Worm (Caenorhabditis elegans): ENCODE measurements around the gene gtl-2.

The gtl-2 gene

DNA sequence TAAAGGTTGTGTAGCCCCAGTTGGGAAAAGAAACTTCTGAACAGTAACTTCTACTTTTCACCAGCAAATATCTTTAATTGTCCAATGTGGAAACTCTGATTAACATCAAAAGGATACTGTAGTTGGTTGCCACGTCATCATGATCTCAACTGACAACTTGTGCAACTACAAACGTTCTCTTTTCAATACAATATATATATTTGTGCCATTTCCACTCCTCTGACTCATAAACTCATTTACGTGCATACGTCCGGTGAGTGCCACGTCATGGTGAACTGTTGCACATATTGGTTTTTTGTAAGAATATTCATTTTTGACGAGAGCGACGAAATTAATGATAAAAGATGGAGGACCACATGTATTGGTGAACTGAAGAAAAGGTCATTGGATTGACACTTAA lies 34.5 kb downstream of the gtl-2 start:
- TF ChIP-seq hmbx-1 (tag; optimal IDR thresholded peaks at IDR 0.05) (no peak), ceh-36 (tag; optimal IDR thresholded peaks at IDR 0.05) (no peak), tbx-37 (GFP tag; conservative IDR thresholded peaks at IDR 0.05) (no peak), tra-4 (tag; optimal IDR thresholded peaks at IDR 0.05) (no peak), scrt-1 (GFP tag; IDR thresholded peaks at IDR 0.05) (no peak), F13C5.2 (tag; optimal IDR thresholded peaks at IDR 0.05) (no peak), hmg-4 (GFP tag; optimal IDR thresholded peaks at IDR 0.05) (no peak), tbx-11 (GFP tag; IDR thresholded peaks at IDR 0.05) (no peak), ama-1 (optimal IDR thresholded peaks at IDR 0.05) (no peak), hnd-1 (tag; optimal IDR thresholded peaks at IDR 0.05) (no peak), flt-1 (GFP tag; IDR thresholded peaks at IDR 0.05) (no peak)

- peak; percentile 75 for TF ChIP-seq F13C5.2 (tag; optimal IDR thresholded peaks at IDR 0.05)
- no peak for TF ChIP-seq B0310.2 (tag; optimal IDR thresholded peaks at IDR 0.05)
- no peak for TF ChIP-seq hmg-4 (GFP tag; optimal IDR thresholded peaks at IDR 0.05)
- TF ChIP-seq hnd-1 (tag; optimal IDR thresholded peaks at IDR 0.05), result peak; percentile 20
- peak; percentile 73 for TF ChIP-seq pes-1 (GFP tag; IDR thresholded peaks at IDR 0.05)
- 0 out of 2 replicates have a peak, but pooled peaks have one; percentile 51 for TF ChIP-seq sea-1 (GFP tag; conservative IDR thresholded peaks at IDR 0.05)
- no peak for TF ChIP-seq tra-4 (tag; optimal IDR thresholded peaks at IDR 0.05)
- TF ChIP-seq scrt-1 (GFP tag; IDR thresholded peaks at IDR 0.05), result no peak
- TF ChIP-seq aly-1 (tag; optimal IDR thresholded peaks at IDR 0.05), result peak; percentile 57
- no peak for TF ChIP-seq ceh-36 (tag; optimal IDR thresholded peaks at IDR 0.05)
- TF ChIP-seq hmbx-1 (tag; optimal IDR thresholded peaks at IDR 0.05), result peak; percentile 9
- TF ChIP-seq tbx-11 (GFP tag; IDR thresholded peaks at IDR 0.05), result 0 out of 2 replicates have a peak, but pooled peaks have one; percentile 26
- TF ChIP-seq ceh-13 (GFP tag; optimal IDR thresholded peaks at IDR 0.05), result peak; percentile 24
- TF ChIP-seq tbx-37 (GFP tag; conservative IDR thresholded peaks at IDR 0.05), result 0 out of 2 replicates have a peak, but pooled peaks have one; percentile 37
- TF ChIP-seq ets-7 (tag; optimal IDR thresholded peaks at IDR 0.05), result no peak
- TF ChIP-seq ama-1 (optimal IDR thresholded peaks at IDR 0.05), result no peak
- peak; percentile 61; the same call in 1 of the 2 replicates for TF ChIP-seq flt-1 (GFP tag; IDR thresholded peaks at IDR 0.05)
Measured at ce11 chrIV:11310624-11311023, 37.4 kb downstream of the gtl-2 start, which contains the start of gene znf-207. TSS of gene znf-207 (plus strand) at chrIV:11310972.

ce11 chrIV:11311484-11311883 lies 38.2 kb downstream of the gtl-2 start:
- TF ChIP-seq pes-1 (GFP tag; IDR thresholded peaks at IDR 0.05) (no peak), hmbx-1 (tag; optimal IDR thresholded peaks at IDR 0.05) (no peak), tbx-37 (GFP tag; conservative IDR thresholded peaks at IDR 0.05) (no peak), F13C5.2 (tag; optimal IDR thresholded peaks at IDR 0.05) (no peak), tra-4 (tag; optimal IDR thresholded peaks at IDR 0.05) (no peak), hnd-1 (tag; optimal IDR thresholded peaks at IDR 0.05) (no peak), flt-1 (GFP tag; IDR thresholded peaks at IDR 0.05) (no peak)

- TF ChIP-seq tbx-37 (GFP tag; conservative IDR thresholded peaks at IDR 0.05) (no peak), hmg-4 (GFP tag; optimal IDR thresholded peaks at IDR 0.05) (no peak), tbx-11 (GFP tag; IDR thresholded peaks at IDR 0.05) (no peak), ceh-13 (GFP tag; optimal IDR thresholded peaks at IDR 0.05) (no peak), ets-7 (tag; optimal IDR thresholded peaks at IDR 0.05) (no peak), pes-1 (GFP tag; IDR thresholded peaks at IDR 0.05) (no peak), ceh-36 (tag; optimal IDR thresholded peaks at IDR 0.05) (no peak), B0310.2 (tag; optimal IDR thresholded peaks at IDR 0.05) (no peak), sea-1 (GFP tag; conservative IDR thresholded peaks at IDR 0.05) (no peak), flt-1 (GFP tag; IDR thresholded peaks at IDR 0.05) (no peak), hmbx-1 (tag; optimal IDR thresholded peaks at IDR 0.05) (no peak), aly-1 (tag; optimal IDR thresholded peaks at IDR 0.05) (no peak), hnd-1 (tag; optimal IDR thresholded peaks at IDR 0.05) (no peak), scrt-1 (GFP tag; IDR thresholded peaks at IDR 0.05) (no peak), ama-1 (optimal IDR thresholded peaks at IDR 0.05) (no peak), F13C5.2 (tag; optimal IDR thresholded peaks at IDR 0.05) (no peak)
Measured at ce11 chrIV:11313880-11314279, 40.6 kb downstream of the gtl-2 start, which contains the start of gene dnj-2. TSS of gene dnj-2 (minus strand) at chrIV:11313980.

- TF ChIP-seq tbx-11 (GFP tag; IDR thresholded peaks at IDR 0.05) (no peak), sea-1 (GFP tag; conservative IDR thresholded peaks at IDR 0.05) (no peak), tbx-37 (GFP tag; conservative IDR thresholded peaks at IDR 0.05) (peak; percentile 71), hnd-1 (tag; optimal IDR thresholded peaks at IDR 0.05) (no peak), pes-1 (GFP tag; IDR thresholded peaks at IDR 0.05) (no peak), aly-1 (tag; optimal IDR thresholded peaks at IDR 0.05) (no peak)
Measured at ce11 chrIV:11314885-11315284, 41.6 kb downstream of the gtl-2 start, which contains the start of the genes B0035.3, B0035.22 and pfd-4. TSS of gene B0035.3 (minus strand) at chrIV:11314998. TSS of gene B0035.22 (plus strand) at chrIV:11315153. TSS of gene pfd-4 (plus strand) at chrIV:11315207.

DNA sequence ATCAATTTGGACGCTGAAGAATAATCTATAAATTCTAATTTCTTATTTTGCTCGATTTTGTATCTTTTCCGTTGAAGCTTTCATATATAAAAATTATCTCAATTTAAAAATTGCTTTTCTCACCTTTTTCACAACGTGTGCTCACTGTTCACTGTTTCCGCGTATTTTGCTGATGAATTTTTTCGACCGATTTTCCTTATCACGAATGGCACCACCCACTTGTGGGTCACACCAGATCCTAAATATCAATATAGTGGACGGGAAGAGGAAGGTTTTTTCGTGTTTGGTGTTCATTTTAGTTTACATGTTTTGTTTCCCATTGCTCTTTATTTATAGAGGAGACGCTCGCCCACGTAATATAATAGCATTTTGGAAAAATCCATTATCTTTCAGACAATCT lies 42.4 kb downstream of the gtl-2 start:
- TF ChIP-seq scrt-1 (GFP tag; IDR thresholded peaks at IDR 0.05) (no peak), sea-1 (GFP tag; conservative IDR thresholded peaks at IDR 0.05) (no peak), tbx-11 (GFP tag; IDR thresholded peaks at IDR 0.05) (no peak), ceh-36 (tag; optimal IDR thresholded peaks at IDR 0.05) (no peak), B0310.2 (tag; optimal IDR thresholded peaks at IDR 0.05) (no peak), aly-1 (tag; optimal IDR thresholded peaks at IDR 0.05) (no peak), ceh-13 (GFP tag; optimal IDR thresholded peaks at IDR 0.05) (no peak), hmbx-1 (tag; optimal IDR thresholded peaks at IDR 0.05) (no peak), tbx-37 (GFP tag; conservative IDR thresholded peaks at IDR 0.05) (no peak), tra-4 (tag; optimal IDR thresholded peaks at IDR 0.05) (no peak), flt-1 (GFP tag; IDR thresholded peaks at IDR 0.05) (no peak), hmg-4 (GFP tag; optimal IDR thresholded peaks at IDR 0.05) (no peak), ets-7 (tag; optimal IDR thresholded peaks at IDR 0.05) (no peak), pes-1 (GFP tag; IDR thresholded peaks at IDR 0.05) (no peak), hnd-1 (tag; optimal IDR thresholded peaks at IDR 0.05) (no peak), ama-1 (optimal IDR thresholded peaks at IDR 0.05) (no peak), F13C5.2 (tag; optimal IDR thresholded peaks at IDR 0.05) (no peak)

ce11 chrIV:11316106-11316505 lies 42.9 kb downstream of the gtl-2 start:
- TF ChIP-seq tra-4 (tag; optimal IDR thresholded peaks at IDR 0.05) (no peak), pes-1 (GFP tag; IDR thresholded peaks at IDR 0.05) (no peak), aly-1 (tag; optimal IDR thresholded peaks at IDR 0.05) (no peak), hnd-1 (tag; optimal IDR thresholded peaks at IDR 0.05) (no peak), hmbx-1 (tag; optimal IDR thresholded peaks at IDR 0.05) (no peak), ceh-13 (GFP tag; optimal IDR thresholded peaks at IDR 0.05) (no peak)

All from whole organism, early embryonic.